Worm (Caenorhabditis elegans): ENCODE results near the gene tbb-1.
A peak's percentile ranks its signal among the peaks of the same experiment; 100 is the strongest.

DNA sequence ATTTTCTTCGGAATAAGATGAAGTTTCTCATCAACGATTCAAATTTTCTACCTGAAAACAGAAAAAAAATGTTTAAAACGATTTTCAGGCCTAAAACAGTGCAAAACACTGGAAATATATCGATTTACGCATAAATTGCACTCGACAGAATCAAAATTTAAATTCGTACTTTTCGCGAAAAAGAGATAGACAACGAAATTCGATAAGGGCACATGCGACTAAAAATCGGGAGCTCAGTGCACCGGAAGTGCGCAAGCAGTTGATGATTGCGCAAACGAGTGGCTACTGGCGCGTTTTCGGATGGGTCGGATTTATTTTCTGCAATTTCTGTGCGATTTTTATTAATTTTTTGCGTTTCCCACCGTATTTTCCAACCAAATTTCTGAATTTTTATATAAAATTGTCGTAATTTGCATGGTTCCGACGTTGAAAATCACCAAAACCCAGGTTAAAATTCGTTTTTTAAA, 35.2 kb downstream of the tbb-1 start, which contains the start of the genes Y39A1A.21 and Y39A1A.22:
- TF ChIP-seq ama-1 (optimal IDR thresholded peaks at IDR 0.05) (no peak), flt-1 (GFP tag; IDR thresholded peaks at IDR 0.05) (no peak), tbx-11 (GFP tag; IDR thresholded peaks at IDR 0.05) (no peak), B0310.2 (tag; optimal IDR thresholded peaks at IDR 0.05) (no peak), hnd-1 (tag; optimal IDR thresholded peaks at IDR 0.05) (no peak), aly-1 (tag; optimal IDR thresholded peaks at IDR 0.05) (no peak), ceh-36 (tag; optimal IDR thresholded peaks at IDR 0.05) (peak; percentile 53), F13C5.2 (tag; optimal IDR thresholded peaks at IDR 0.05) (peak; percentile 79), hmg-4 (GFP tag; optimal IDR thresholded peaks at IDR 0.05) (no peak), pes-1 (GFP tag; IDR thresholded peaks at IDR 0.05) (peak; percentile 58; the same call in 1 of the 2 replicates)

All from whole organism, early embryonic.